Fruit fly (Drosophila melanogaster) whole organism, wandering third instar larva: ENCODE results near the gene rasp.

ENCODE experiments used
- Abd-B ChIP-seq: fragments of >200 bp; optimal IDR thresholded peaks from 2 replicates; lab custom pipeline; 2017; ENCODE audit warnings: missing biosample characterization, missing genetic modification characterization
- CG32264 ChIP-seq: fragments of 200-800 bp; sonication (Bioruptor generic); optimal IDR thresholded peaks from 2 replicates; lab custom pipeline; 2016; ENCODE audit warnings: missing biosample characterization, missing genetic modification characterization
- CG9705 ChIP-seq: fragments of 200-800 bp; sonication (Bioruptor generic); optimal IDR thresholded peaks from 2 replicates; lab custom pipeline; 2018; ENCODE audit warnings: missing biosample characterization, mild to moderate bottlenecking, missing genetic modification characterization
- CrebA ChIP-seq: fragments of 200-800 bp; sonication (Bioruptor generic); optimal IDR thresholded peaks from 2 replicates; lab custom pipeline; 2016; ENCODE audit warnings: missing biosample characterization, mild to moderate bottlenecking, missing genetic modification characterization, borderline replicate concordance
- Dfd ChIP-seq: fragments of >200 bp; optimal IDR thresholded peaks from 2 replicates; lab custom pipeline; 2017; ENCODE audit warnings: missing biosample characterization, missing genetic modification characterization
- Dif ChIP-seq: fragments of 200-275, 200-300 bp; sonication (Bioruptor generic); optimal IDR thresholded peaks from 2 replicates; lab custom pipeline; 2018; ENCODE audit warnings: missing biosample characterization, missing genetic modification characterization; ENCODE audit not compliant: partially characterized antibody
- GATAd ChIP-seq: sonication (Bioruptor generic); optimal IDR thresholded peaks from 2 replicates; lab custom pipeline; 2016; ENCODE audit warnings: missing biosample characterization, missing genetic modification characterization
- HLH106 ChIP-seq: fragments of 200-800 bp; optimal IDR thresholded peaks from 3 replicates; lab custom pipeline; 2019; ENCODE audit warnings: missing biosample characterization, mild to moderate bottlenecking, missing genetic modification characterization, moderate library complexity
- Hnf4 ChIP-seq: fragments of 200-800 bp; sonication (Bioruptor generic); optimal IDR thresholded peaks from 2 replicates; lab custom pipeline; 2016; ENCODE audit warnings: missing biosample characterization, mild to moderate bottlenecking, missing genetic modification characterization
- Hr78 ChIP-seq: fragments of >200 bp; optimal IDR thresholded peaks from 2 replicates; lab custom pipeline; 2017; ENCODE audit warnings: missing biosample characterization, missing genetic modification characterization
- Hr83 ChIP-seq: fragments of 200-300 bp; sonication (Bioruptor generic); optimal IDR thresholded peaks from 2 replicates; lab custom pipeline; 2016; ENCODE audit warnings: missing biosample characterization, mild to moderate bottlenecking, missing genetic modification characterization, moderate library complexity; ENCODE audit not compliant: poor library complexity, severe bottlenecking
- Jra ChIP-seq: sonication (Bioruptor generic); optimal IDR thresholded peaks from 2 replicates; lab custom pipeline; 2016; ENCODE audit warnings: missing biosample characterization, missing genetic modification characterization
- Mio ChIP-seq: sonication (Bioruptor generic); optimal IDR thresholded peaks from 2 replicates; lab custom pipeline; 2016; ENCODE audit warnings: missing biosample characterization, missing genetic modification characterization
- Myc ChIP-seq: fragments of >200 bp; optimal IDR thresholded peaks from 2 replicates; lab custom pipeline; 2017
- N ChIP-seq: fragments of >200 bp; optimal IDR thresholded peaks from 2 replicates; lab custom pipeline; 2018; ENCODE audit warnings: missing biosample characterization, missing external identifiers, missing genetic modification characterization
- OdsH ChIP-seq: fragments of 200-800 bp; sonication (Bioruptor generic); optimal IDR thresholded peaks from 2 replicates; lab custom pipeline; 2016; ENCODE audit warnings: missing biosample characterization, mild to moderate bottlenecking, missing genetic modification characterization
- Rel ChIP-seq, 2 experiments: fragments of 200-800 bp; sonication (Bioruptor generic) in 1 of 2; optimal IDR thresholded peaks; 2 replicates in 1 of 2; 3 replicates in 1 of 2; lab custom pipeline; 2016 to 2019; ENCODE audit warnings: mild to moderate bottlenecking in 2 of 2, missing biosample characterization in 2 of 2, missing genetic modification characterization in 2 of 2, moderate library complexity in 1 of 2
- Sp1 ChIP-seq: fragments of 200-800 bp; sonication (Bioruptor generic); optimal IDR thresholded peaks from 3 replicates; lab custom pipeline; 2019; ENCODE audit warnings: missing biosample characterization, mild to moderate bottlenecking, missing genetic modification characterization, moderate library complexity
- Vsx2 ChIP-seq: fragments of 200-300, 225-300 bp; sonication (Bioruptor generic); optimal IDR thresholded peaks from 2 replicates; lab custom pipeline; 2018; ENCODE audit warnings: missing biosample characterization, missing genetic modification characterization; ENCODE audit not compliant: partially characterized antibody
- br ChIP-seq: fragments of 200-800 bp; sonication (Bioruptor generic); optimal IDR thresholded peaks from 2 replicates; lab custom pipeline; 2016; ENCODE audit warnings: missing biosample characterization, missing genetic modification characterization
- brk ChIP-seq: fragments of 200-800 bp; sonication (Bioruptor generic); optimal IDR thresholded peaks from 2 replicates; lab custom pipeline; 2016; ENCODE audit warnings: missing biosample characterization, mild to moderate bottlenecking, missing genetic modification characterization
- dl ChIP-seq, 2 experiments: fragments of 175-275, 200-275 bp in 1 of 2; fragments of 200-275 bp in 1 of 2; sonication (Bioruptor generic); optimal IDR thresholded peaks; lab custom pipeline; 2018; ENCODE audit warnings: mild to moderate bottlenecking in 2 of 2, missing biosample characterization in 2 of 2, missing genetic modification characterization in 2 of 2, moderate library complexity in 2 of 2; ENCODE audit not compliant: partially characterized antibody in 2 of 2, insufficient read depth in 1 of 2
- dmrt93B ChIP-seq: fragments of 200-800 bp; sonication (Bioruptor generic); optimal IDR thresholded peaks from 2 replicates; lab custom pipeline; 2018; ENCODE audit warnings: missing biosample characterization, mild to moderate bottlenecking, missing genetic modification characterization
- dsf ChIP-seq: sonication (Bioruptor generic); optimal IDR thresholded peaks from 2 replicates; lab custom pipeline; 2016; ENCODE audit warnings: missing biosample characterization, missing genetic modification characterization, borderline replicate concordance
- ey ChIP-seq: fragments of 200-800 bp; sonication (Bioruptor generic); optimal IDR thresholded peaks from 2 replicates; lab custom pipeline; 2016; ENCODE audit warnings: missing biosample characterization, missing genetic modification characterization
- foxo ChIP-seq, 2 experiments: fragments of 200-800 bp; sonication (Bioruptor generic); optimal IDR thresholded peaks; 2 replicates in 1 of 2; 3 replicates in 1 of 2; lab custom pipeline; 2016 to 2017; ENCODE audit warnings: missing biosample characterization in 2 of 2, missing genetic modification characterization in 2 of 2
- fru ChIP-seq: fragments of 200-800 bp; sonication (Bioruptor generic); optimal IDR thresholded peaks from 3 replicates; lab custom pipeline; 2016; ENCODE audit warnings: missing biosample characterization, mild to moderate bottlenecking, missing genetic modification characterization
- h ChIP-seq: fragments of 200-800 bp; sonication (Bioruptor generic); optimal IDR thresholded peaks from 3 replicates; lab custom pipeline; 2016; ENCODE audit warnings: missing biosample characterization, mild to moderate bottlenecking, missing genetic modification characterization
- jim ChIP-seq: fragments of 175-275, 200-325 bp; sonication (Bioruptor generic); optimal IDR thresholded peaks from 2 replicates; lab custom pipeline; 2016; ENCODE audit warnings: missing biosample characterization, mild to moderate bottlenecking, missing genetic modification characterization
- lola ChIP-seq: fragments of >200 bp; optimal IDR thresholded peaks from 2 replicates; lab custom pipeline; 2017; ENCODE audit warnings: missing biosample characterization, missing genetic modification characterization
- pan ChIP-seq: fragments of >200 bp; optimal IDR thresholded peaks from 2 replicates; lab custom pipeline; 2017
- psq ChIP-seq: fragments of 200-800 bp; sonication (Bioruptor generic); optimal IDR thresholded peaks from 3 replicates; lab custom pipeline; 2017; ENCODE audit warnings: missing biosample characterization, mild to moderate bottlenecking, missing genetic modification characterization, moderate library complexity
- rgr ChIP-seq: fragments of 200-800 bp; sonication (Bioruptor generic); optimal IDR thresholded peaks from 3 replicates; lab custom pipeline; 2016; ENCODE audit warnings: missing biosample characterization, mild to moderate bottlenecking, missing genetic modification characterization
- sage ChIP-seq: fragments of 200-800 bp; sonication (Bioruptor generic); optimal IDR thresholded peaks from 2 replicates; lab custom pipeline; 2016; ENCODE audit warnings: missing biosample characterization, mild to moderate bottlenecking, missing genetic modification characterization
- sv ChIP-seq: fragments of 200-800 bp; sonication (Bioruptor generic); optimal IDR thresholded peaks from 3 replicates; lab custom pipeline; 2016; ENCODE audit warnings: missing biosample characterization, missing genetic modification characterization
- tai ChIP-seq: sonication (Bioruptor generic); optimal IDR thresholded peaks from 2 replicates; lab custom pipeline; 2016; ENCODE audit warnings: missing biosample characterization, missing genetic modification characterization
- usp ChIP-seq: fragments of >200 bp; optimal IDR thresholded peaks from 2 replicates; lab custom pipeline; 2017; ENCODE audit warnings: missing biosample characterization, missing genetic modification characterization
- woc ChIP-seq: sonication (Bioruptor generic); optimal IDR thresholded peaks from 2 replicates; lab custom pipeline; 2016; ENCODE audit warnings: missing biosample characterization, mild to moderate bottlenecking, missing genetic modification characterization

rasp gene

dm6 chr3L:3177872-3178271 lies 15.9 kb downstream of the rasp start:
- TF ChIP-seq psq (GFP tag; lab: Kevin White, UChicago) (no peak), ey (GFP tag; lab: Kevin White, UChicago) (no peak), dsf (GFP tag; lab: Kevin White, UChicago) (no peak), lola (GFP tag; lab: Kevin White, UChicago) (no peak), jim (GFP tag; lab: Kevin White, UChicago) (no peak), br (GFP tag; lab: Kevin White, UChicago) (no peak), tai (no peak), CG9705 (GFP tag; lab: Kevin White, UChicago) (no peak), sv (GFP tag; lab: Kevin White, UChicago) (no peak), GATAd (GFP tag; lab: Kevin White, UChicago) (no peak), Mio (GFP tag; lab: Kevin White, UChicago) (no peak), Hr78 (GFP tag; lab: Kevin White, UChicago) (no peak), h (GFP tag; lab: Kevin White, UChicago) (no peak)

- TF ChIP-seq br (GFP tag; lab: Kevin White, UChicago) (peak; percentile 73), GATAd (GFP tag; lab: Kevin White, UChicago) (peak; percentile 12), dmrt93B (GFP tag; lab: Kevin White, UChicago) (peak; percentile 19), Hr83 (GFP tag; lab: Kevin White, UChicago) (peak; percentile 57), HLH106 (tag; lab: Kevin White, UChicago) (peak; percentile 65), tai (no peak), Myc (lab: Kevin White, UChicago) (peak; percentile 94), woc (GFP tag; lab: Kevin White, UChicago) (peak; percentile 89), sv (GFP tag; lab: Kevin White, UChicago) (peak; percentile 67), rgr (GFP tag; lab: Kevin White, UChicago) (no peak), OdsH (peak; percentile 55), foxo (GFP tag; optimal IDR thresholded peaks at IDR 0.05; lab: Kevin White, UChicago) (peak in 1 of 2 experiments; percentile 82), Hnf4 (GFP tag; lab: Kevin White, UChicago) (no peak), Jra (GFP tag; lab: Kevin White, UChicago) (no peak), CG9705 (GFP tag; lab: Kevin White, UChicago) (no peak), usp (GFP tag; lab: Kevin White, UChicago) (no peak), Rel (GFP tag; optimal IDR thresholded peaks at IDR 0.05; lab: Kevin White, UChicago) (no peak), Rel (tag; optimal IDR thresholded peaks at IDR 0.05; lab: Kevin White, UChicago) (no peak), ey (GFP tag; lab: Kevin White, UChicago) (peak; percentile 69), fru (GFP tag; lab: Kevin White, UChicago) (peak; percentile 70)
These were observed 16.6 kb downstream of the rasp start, which contains the start of the genes MnM and Girdin for dm6 chr3L:3178530-3179096. Gene MnM (minus strand): TSS chr3L:3178580. Gene Girdin (plus strand): TSS chr3L:3178930.

dm6 chr3L:3179474-3179873 lies 17.5 kb downstream of the rasp start:
- TF ChIP-seq Mio (GFP tag; lab: Kevin White, UChicago) (no peak), Vsx2 (GFP tag; lab: Kevin White, UChicago) (no peak), Abd-B (GFP tag; lab: Kevin White, UChicago) (no peak), fru (GFP tag; lab: Kevin White, UChicago) (peak; percentile 93), CG9705 (GFP tag; lab: Kevin White, UChicago) (peak; percentile 48), rgr (GFP tag; lab: Kevin White, UChicago) (peak; percentile 89), jim (GFP tag; lab: Kevin White, UChicago) (no peak), dmrt93B (GFP tag; lab: Kevin White, UChicago) (peak; percentile 73), tai (no peak), N (no peak), Myc (lab: Kevin White, UChicago) (no peak), Hr83 (GFP tag; lab: Kevin White, UChicago) (peak; percentile 10), ey (GFP tag; lab: Kevin White, UChicago) (peak; percentile 84), h (GFP tag; lab: Kevin White, UChicago) (peak; percentile 94), usp (GFP tag; lab: Kevin White, UChicago) (no peak), foxo (GFP tag; optimal IDR thresholded peaks at IDR 0.05; lab: Kevin White, UChicago) (peak; percentile 73 to 91), brk (GFP tag; lab: Kevin White, UChicago) (no peak), dsf (GFP tag; lab: Kevin White, UChicago) (no peak), Hnf4 (GFP tag; lab: Kevin White, UChicago) (no peak), Dfd (no peak), GATAd (GFP tag; lab: Kevin White, UChicago) (no peak), lola (GFP tag; lab: Kevin White, UChicago) (no peak), sv (GFP tag; lab: Kevin White, UChicago) (peak; percentile 83), pan (lab: Kevin White, UChicago) (no peak), dl (GFP tag; optimal IDR thresholded peaks at IDR 0.05; lab: Kevin White, UChicago; ENCODE audit: insufficient read depth in 1 of 2, partially characterized antibody in 2 of 2) (no peak), sage (GFP tag; lab: Kevin White, UChicago) (no peak), CrebA (no peak), Jra (GFP tag; lab: Kevin White, UChicago) (no peak), Dif (GFP tag; lab: Kevin White, UChicago) (no peak), Sp1 (GFP tag; lab: Kevin White, UChicago) (peak; percentile 83), Rel (GFP tag; optimal IDR thresholded peaks at IDR 0.05; lab: Kevin White, UChicago) (peak; percentile 64), Rel (tag; optimal IDR thresholded peaks at IDR 0.05; lab: Kevin White, UChicago) (no peak), woc (GFP tag; lab: Kevin White, UChicago) (peak; percentile 83), br (GFP tag; lab: Kevin White, UChicago) (peak; percentile 90), OdsH (peak; percentile 87), CG32264 (GFP tag; lab: Kevin White, UChicago) (peak; percentile 89), psq (GFP tag; lab: Kevin White, UChicago) (peak; percentile 75), HLH106 (tag; lab: Kevin White, UChicago) (peak; percentile 85), Hr78 (GFP tag; lab: Kevin White, UChicago) (no peak)
- TF ChIP-seq, all 38 proteins: peak for 17
